Fruit fly (Drosophila melanogaster): ENCODE results near the gene CG3808.

dm6 chr3L:18976720-18977119 lies 23.7 kb downstream of the CG3808 start:
- no peak for TF ChIP-seq kay (GFP tag; ENCODE audit: borderline replicate concordance)
- TF ChIP-seq Clk (GFP tag; optimal IDR thresholded peaks at IDR 0.05) = no peak
- no peak for TF ChIP-seq Crg-1 (GFP tag; optimal IDR thresholded peaks at IDR 0.05)
- TF ChIP-seq CG7101 (tag; optimal IDR thresholded peaks at IDR 0.05) = no peak
- TF ChIP-seq toe (GFP tag; optimal IDR thresholded peaks at IDR 0.05) = no peak
- TF ChIP-seq CG11617 (GFP tag; optimal IDR thresholded peaks at IDR 0.05) = no peak
- no peak for TF ChIP-seq bab1 (GFP tag; optimal IDR thresholded peaks at IDR 0.05)
- TF ChIP-seq CG5204 (GFP tag; optimal IDR thresholded peaks at IDR 0.05) = no peak
- no peak for TF ChIP-seq CG33017 (tag; optimal IDR thresholded peaks at IDR 0.05)
